Fruit fly (Drosophila melanogaster) whole organism, wandering third instar larva: Measurements from ENCODE around the gene CG3679.

Source experiments
- Abd-B ChIP-seq: fragments of >200 bp; optimal IDR thresholded peaks from 2 replicates; lab custom pipeline; 2017; ENCODE audit warnings: missing biosample characterization, missing genetic modification characterization
- CG32264 ChIP-seq: fragments of 200-800 bp; sonication (Bioruptor generic); optimal IDR thresholded peaks from 2 replicates; lab custom pipeline; 2016; ENCODE audit warnings: missing biosample characterization, missing genetic modification characterization
- CG9705 ChIP-seq: fragments of 200-800 bp; sonication (Bioruptor generic); optimal IDR thresholded peaks from 2 replicates; lab custom pipeline; 2018; ENCODE audit warnings: missing biosample characterization, mild to moderate bottlenecking, missing genetic modification characterization
- CrebA ChIP-seq: fragments of 200-800 bp; sonication (Bioruptor generic); optimal IDR thresholded peaks from 2 replicates; lab custom pipeline; 2016; ENCODE audit warnings: missing biosample characterization, mild to moderate bottlenecking, missing genetic modification characterization, borderline replicate concordance
- Dfd ChIP-seq: fragments of >200 bp; optimal IDR thresholded peaks from 2 replicates; lab custom pipeline; 2017; ENCODE audit warnings: missing biosample characterization, missing genetic modification characterization
- Dif ChIP-seq: fragments of 200-275, 200-300 bp; sonication (Bioruptor generic); optimal IDR thresholded peaks from 2 replicates; lab custom pipeline; 2018; ENCODE audit warnings: missing biosample characterization, missing genetic modification characterization; ENCODE audit not compliant: partially characterized antibody
- GATAd ChIP-seq: sonication (Bioruptor generic); optimal IDR thresholded peaks from 2 replicates; lab custom pipeline; 2016; ENCODE audit warnings: missing biosample characterization, missing genetic modification characterization
- HLH106 ChIP-seq: fragments of 200-800 bp; optimal IDR thresholded peaks from 3 replicates; lab custom pipeline; 2019; ENCODE audit warnings: missing biosample characterization, mild to moderate bottlenecking, missing genetic modification characterization, moderate library complexity
- Hnf4 ChIP-seq: fragments of 200-800 bp; sonication (Bioruptor generic); optimal IDR thresholded peaks from 2 replicates; lab custom pipeline; 2016; ENCODE audit warnings: missing biosample characterization, mild to moderate bottlenecking, missing genetic modification characterization
- Hr78 ChIP-seq: fragments of >200 bp; optimal IDR thresholded peaks from 2 replicates; lab custom pipeline; 2017; ENCODE audit warnings: missing biosample characterization, missing genetic modification characterization
- Hr83 ChIP-seq: fragments of 200-300 bp; sonication (Bioruptor generic); optimal IDR thresholded peaks from 2 replicates; lab custom pipeline; 2016; ENCODE audit warnings: missing biosample characterization, mild to moderate bottlenecking, missing genetic modification characterization, moderate library complexity; ENCODE audit not compliant: poor library complexity, severe bottlenecking
- Jra ChIP-seq: sonication (Bioruptor generic); optimal IDR thresholded peaks from 2 replicates; lab custom pipeline; 2016; ENCODE audit warnings: missing biosample characterization, missing genetic modification characterization
- Mio ChIP-seq: sonication (Bioruptor generic); optimal IDR thresholded peaks from 2 replicates; lab custom pipeline; 2016; ENCODE audit warnings: missing biosample characterization, missing genetic modification characterization
- Myc ChIP-seq: fragments of >200 bp; optimal IDR thresholded peaks from 2 replicates; lab custom pipeline; 2017
- N ChIP-seq: fragments of >200 bp; optimal IDR thresholded peaks from 2 replicates; lab custom pipeline; 2018; ENCODE audit warnings: missing biosample characterization, missing external identifiers, missing genetic modification characterization
- OdsH ChIP-seq: fragments of 200-800 bp; sonication (Bioruptor generic); optimal IDR thresholded peaks from 2 replicates; lab custom pipeline; 2016; ENCODE audit warnings: missing biosample characterization, mild to moderate bottlenecking, missing genetic modification characterization
- Rel ChIP-seq, 2 experiments: fragments of 200-800 bp; sonication (Bioruptor generic) in 1 of 2; optimal IDR thresholded peaks; 2 replicates in 1 of 2; 3 replicates in 1 of 2; lab custom pipeline; 2016 to 2019; ENCODE audit warnings: mild to moderate bottlenecking in 2 of 2, missing biosample characterization in 2 of 2, missing genetic modification characterization in 2 of 2, moderate library complexity in 1 of 2
- Sp1 ChIP-seq: fragments of 200-800 bp; sonication (Bioruptor generic); optimal IDR thresholded peaks from 3 replicates; lab custom pipeline; 2019; ENCODE audit warnings: missing biosample characterization, mild to moderate bottlenecking, missing genetic modification characterization, moderate library complexity
- Vsx2 ChIP-seq: fragments of 200-300, 225-300 bp; sonication (Bioruptor generic); optimal IDR thresholded peaks from 2 replicates; lab custom pipeline; 2018; ENCODE audit warnings: missing biosample characterization, missing genetic modification characterization; ENCODE audit not compliant: partially characterized antibody
- br ChIP-seq: fragments of 200-800 bp; sonication (Bioruptor generic); optimal IDR thresholded peaks from 2 replicates; lab custom pipeline; 2016; ENCODE audit warnings: missing biosample characterization, missing genetic modification characterization
- brk ChIP-seq: fragments of 200-800 bp; sonication (Bioruptor generic); optimal IDR thresholded peaks from 2 replicates; lab custom pipeline; 2016; ENCODE audit warnings: missing biosample characterization, mild to moderate bottlenecking, missing genetic modification characterization
- dl ChIP-seq, 2 experiments: fragments of 175-275, 200-275 bp in 1 of 2; fragments of 200-275 bp in 1 of 2; sonication (Bioruptor generic); optimal IDR thresholded peaks; lab custom pipeline; 2018; ENCODE audit warnings: mild to moderate bottlenecking in 2 of 2, missing biosample characterization in 2 of 2, missing genetic modification characterization in 2 of 2, moderate library complexity in 2 of 2; ENCODE audit not compliant: partially characterized antibody in 2 of 2, insufficient read depth in 1 of 2
- dmrt93B ChIP-seq: fragments of 200-800 bp; sonication (Bioruptor generic); optimal IDR thresholded peaks from 2 replicates; lab custom pipeline; 2018; ENCODE audit warnings: missing biosample characterization, mild to moderate bottlenecking, missing genetic modification characterization
- ey ChIP-seq: fragments of 200-800 bp; sonication (Bioruptor generic); optimal IDR thresholded peaks from 2 replicates; lab custom pipeline; 2016; ENCODE audit warnings: missing biosample characterization, missing genetic modification characterization
- foxo ChIP-seq, 2 experiments: fragments of 200-800 bp; sonication (Bioruptor generic); optimal IDR thresholded peaks; 2 replicates in 1 of 2; 3 replicates in 1 of 2; lab custom pipeline; 2016 to 2017; ENCODE audit warnings: missing biosample characterization in 2 of 2, missing genetic modification characterization in 2 of 2
- fru ChIP-seq: fragments of 200-800 bp; sonication (Bioruptor generic); optimal IDR thresholded peaks from 3 replicates; lab custom pipeline; 2016; ENCODE audit warnings: missing biosample characterization, mild to moderate bottlenecking, missing genetic modification characterization
- h ChIP-seq: fragments of 200-800 bp; sonication (Bioruptor generic); optimal IDR thresholded peaks from 3 replicates; lab custom pipeline; 2016; ENCODE audit warnings: missing biosample characterization, mild to moderate bottlenecking, missing genetic modification characterization
- jim ChIP-seq: fragments of 175-275, 200-325 bp; sonication (Bioruptor generic); optimal IDR thresholded peaks from 2 replicates; lab custom pipeline; 2016; ENCODE audit warnings: missing biosample characterization, mild to moderate bottlenecking, missing genetic modification characterization
- lola ChIP-seq: fragments of >200 bp; optimal IDR thresholded peaks from 2 replicates; lab custom pipeline; 2017; ENCODE audit warnings: missing biosample characterization, missing genetic modification characterization
- pan ChIP-seq: fragments of >200 bp; optimal IDR thresholded peaks from 2 replicates; lab custom pipeline; 2017
- psq ChIP-seq: fragments of 200-800 bp; sonication (Bioruptor generic); optimal IDR thresholded peaks from 3 replicates; lab custom pipeline; 2017; ENCODE audit warnings: missing biosample characterization, mild to moderate bottlenecking, missing genetic modification characterization, moderate library complexity
- rgr ChIP-seq: fragments of 200-800 bp; sonication (Bioruptor generic); optimal IDR thresholded peaks from 3 replicates; lab custom pipeline; 2016; ENCODE audit warnings: missing biosample characterization, mild to moderate bottlenecking, missing genetic modification characterization
- sage ChIP-seq: fragments of 200-800 bp; sonication (Bioruptor generic); optimal IDR thresholded peaks from 2 replicates; lab custom pipeline; 2016; ENCODE audit warnings: missing biosample characterization, mild to moderate bottlenecking, missing genetic modification characterization
- sv ChIP-seq: fragments of 200-800 bp; sonication (Bioruptor generic); optimal IDR thresholded peaks from 3 replicates; lab custom pipeline; 2016; ENCODE audit warnings: missing biosample characterization, missing genetic modification characterization
- tai ChIP-seq: sonication (Bioruptor generic); optimal IDR thresholded peaks from 2 replicates; lab custom pipeline; 2016; ENCODE audit warnings: missing biosample characterization, missing genetic modification characterization
- usp ChIP-seq: fragments of >200 bp; optimal IDR thresholded peaks from 2 replicates; lab custom pipeline; 2017; ENCODE audit warnings: missing biosample characterization, missing genetic modification characterization
- woc ChIP-seq: sonication (Bioruptor generic); optimal IDR thresholded peaks from 2 replicates; lab custom pipeline; 2016; ENCODE audit warnings: missing biosample characterization, mild to moderate bottlenecking, missing genetic modification characterization

CG3679 gene

dm6 chrX:16275168-16275853, 28.4 kb upstream of the CG3679 start:
- TF ChIP-seq Dfd, result no peak
- TF ChIP-seq N (GFP tag; lab: Kevin White, UChicago), result no peak
- no peak for TF ChIP-seq Abd-B (GFP tag; lab: Kevin White, UChicago)
- no peak for TF ChIP-seq Hr78
- no peak for TF ChIP-seq fru
- TF ChIP-seq sv (GFP tag; lab: Kevin White, UChicago), result no peak
- TF ChIP-seq tai (GFP tag; lab: Kevin White, UChicago), result no peak
- no peak for TF ChIP-seq woc
- TF ChIP-seq CG32264 (GFP tag; lab: Kevin White, UChicago), result no peak
- no peak for TF ChIP-seq Vsx2
- TF ChIP-seq sage, result no peak
- TF ChIP-seq Dif, result no peak
- no peak for TF ChIP-seq Mio (GFP tag; lab: Kevin White, UChicago)
- no peak for TF ChIP-seq Sp1
- TF ChIP-seq OdsH (GFP tag; lab: Kevin White, UChicago), result no peak
- no peak for TF ChIP-seq pan
- TF ChIP-seq ey (GFP tag; lab: Kevin White, UChicago), result no peak
- no peak for TF ChIP-seq jim (GFP tag; lab: Kevin White, UChicago)

DNA sequence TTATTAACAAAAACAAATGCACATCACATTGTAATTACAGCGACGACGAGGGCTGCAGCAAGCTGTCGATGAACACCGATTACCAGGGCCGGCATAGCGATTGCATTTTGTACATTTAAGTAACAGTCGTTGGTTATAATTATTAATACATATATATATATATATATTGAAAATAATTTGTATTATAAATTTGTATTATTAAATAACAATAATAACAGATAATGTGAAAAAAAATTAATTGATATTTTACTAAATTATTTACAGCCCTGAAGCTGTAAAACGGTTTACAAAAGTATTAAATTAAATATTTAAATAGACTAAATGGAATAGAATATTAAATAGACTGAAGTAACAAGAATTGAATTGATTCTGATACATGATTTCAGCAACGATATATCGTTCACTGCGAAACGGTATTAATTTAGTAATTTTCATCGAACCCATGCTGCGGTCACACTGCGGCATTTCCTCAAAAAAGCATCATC, 27.8 kb upstream of the CG3679 start, which contains the start of the genes kat80 and Prosalpha4:
TSS of gene kat80 (minus strand) at position 327 of the 485 bp plus-strand sequence.
TSS of gene Prosalpha4 (plus strand) at position 417 of the 485 bp plus-strand sequence.
- peak; percentile 23 for TF ChIP-seq woc
- TF ChIP-seq psq (GFP tag; lab: Kevin White, UChicago), result peak; percentile 21
- peak; percentile 57 for TF ChIP-seq HLH106 (tag; lab: Kevin White, UChicago)
- TF ChIP-seq sage, result no peak
- TF ChIP-seq foxo (GFP tag; optimal IDR thresholded peaks at IDR 0.05; lab: Kevin White, UChicago), result peak in 1 of 2 experiments; percentile 75
- TF ChIP-seq OdsH (GFP tag; lab: Kevin White, UChicago), result no peak
- TF ChIP-seq sv (GFP tag; lab: Kevin White, UChicago), result peak; percentile 10
- TF ChIP-seq Hnf4 (GFP tag; lab: Kevin White, UChicago), result peak; percentile 1
- TF ChIP-seq Sp1, result peak; percentile 36
- peak; percentile 1 for TF ChIP-seq Myc (lab: Kevin White, UChicago)
- peak; percentile 29 for TF ChIP-seq fru
- TF ChIP-seq, all 38 proteins: peak for 9

DNA sequence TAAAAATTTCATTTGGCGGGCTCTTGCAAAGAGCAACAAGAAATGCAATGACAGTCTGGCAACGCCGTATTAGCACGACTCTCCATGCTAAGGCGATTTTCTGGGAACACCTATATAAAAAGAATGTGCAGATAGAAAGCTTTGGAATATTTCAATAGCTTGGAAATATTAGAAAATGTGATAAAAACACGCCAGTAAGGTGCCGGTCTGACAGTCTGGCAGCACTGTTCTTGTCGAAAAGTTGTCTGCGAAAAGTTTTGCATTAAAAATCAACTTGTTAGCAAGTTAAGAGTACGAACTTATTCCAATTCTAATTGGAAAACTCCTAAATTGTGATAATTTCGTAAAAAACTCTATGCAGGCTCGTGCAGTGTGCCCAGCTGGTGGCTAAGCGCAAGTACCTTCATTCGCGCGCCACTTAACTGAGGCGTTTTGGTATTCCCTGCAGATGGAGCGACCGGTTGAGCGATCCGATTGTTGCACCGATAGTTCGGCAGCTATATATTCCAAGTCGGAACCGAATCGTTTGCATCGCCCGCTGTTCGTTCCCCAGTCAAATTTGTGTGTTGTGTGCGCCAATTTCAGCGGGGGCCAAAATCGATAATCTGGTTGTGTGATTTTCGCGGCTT, 25.7 kb upstream of the CG3679 start, which contains the start of gene eas:
TSS of gene eas (plus strand) at position 451 of the 629 bp plus-strand sequence.
- TF ChIP-seq sv (GFP tag; lab: Kevin White, UChicago) (peak; percentile 22), Dif (peak; percentile 78), br (GFP tag; lab: Kevin White, UChicago) (no peak), h (peak; percentile 23), Hnf4 (GFP tag; lab: Kevin White, UChicago) (no peak), Sp1 (no peak), N (GFP tag; lab: Kevin White, UChicago) (peak; percentile 1), Jra (GFP tag; lab: Kevin White, UChicago) (no peak), OdsH (GFP tag; lab: Kevin White, UChicago) (no peak), dmrt93B (GFP tag; lab: Kevin White, UChicago) (no peak), foxo (GFP tag; optimal IDR thresholded peaks at IDR 0.05; lab: Kevin White, UChicago) (peak in 1 of 2 experiments; percentile 29), Abd-B (GFP tag; lab: Kevin White, UChicago) (no peak), Dfd (no peak), CrebA (GFP tag; lab: Kevin White, UChicago) (no peak), Mio (GFP tag; lab: Kevin White, UChicago) (no peak), fru (peak; percentile 1), HLH106 (tag; lab: Kevin White, UChicago) (no peak), brk (GFP tag; lab: Kevin White, UChicago) (no peak), sage (no peak), rgr (peak; percentile 20), psq (GFP tag; lab: Kevin White, UChicago) (no peak), Hr83 (no peak), CG9705 (no peak)
- TF ChIP-seq, all 38 proteins: peak for 7

- TF ChIP-seq pan (no peak), Mio (GFP tag; lab: Kevin White, UChicago) (no peak), fru (peak; percentile 73), N (GFP tag; lab: Kevin White, UChicago) (no peak), dmrt93B (GFP tag; lab: Kevin White, UChicago) (peak; percentile 71), Hr78 (no peak), HLH106 (tag; lab: Kevin White, UChicago) (peak; percentile 92), lola (GFP tag; lab: Kevin White, UChicago) (no peak), ey (GFP tag; lab: Kevin White, UChicago) (peak; percentile 81), GATAd (no peak), sage (peak; percentile 70), rgr (peak; percentile 84), usp (GFP tag; lab: Kevin White, UChicago) (no peak), OdsH (GFP tag; lab: Kevin White, UChicago) (peak; percentile 83), Vsx2 (peak; percentile 72), dl (GFP tag; optimal IDR thresholded peaks at IDR 0.05; lab: Kevin White, UChicago; ENCODE audit: insufficient read depth in 1 of 2, partially characterized antibody in 2 of 2) (peak in 1 of 2 experiments; percentile 12), h (peak; percentile 81), Hr83 (no peak), Sp1 (peak; percentile 93), CG32264 (GFP tag; lab: Kevin White, UChicago) (peak; percentile 54), foxo (GFP tag; optimal IDR thresholded peaks at IDR 0.05; lab: Kevin White, UChicago) (peak in 1 of 2 experiments; percentile 79), Hnf4 (GFP tag; lab: Kevin White, UChicago) (peak; percentile 68), Rel (GFP tag; optimal IDR thresholded peaks at IDR 0.05; lab: Kevin White, UChicago) (peak; percentile 71), Rel (tag; optimal IDR thresholded peaks at IDR 0.05; lab: Kevin White, UChicago) (peak; percentile 76), psq (GFP tag; lab: Kevin White, UChicago) (peak; percentile 18)
Measured at dm6 chrX:16278783-16279182, 24.9 kb upstream of the CG3679 start.
